Worm (Caenorhabditis elegans) whole organism, early embryonic: ENCODE measurements around the gene F12A10.9.

ENCODE experiments used
- B0310.2 ChIP-seq: sonication (generic microtip); optimal IDR thresholded peaks from 2 replicates; lab custom pipeline; 2016; ENCODE audit warnings: mild to moderate bottlenecking, missing genetic modification characterization, missing compliant biosample characterization
- F13C5.2 ChIP-seq: sonication (generic microtip); optimal IDR thresholded peaks from 2 replicates; lab custom pipeline; 2017; ENCODE audit warnings: mild to moderate bottlenecking, missing genetic modification characterization, inconsistent platforms, missing compliant biosample characterization
- aly-1 ChIP-seq: sonication (generic microtip); optimal IDR thresholded peaks from 2 replicates; lab custom pipeline; 2016; ENCODE audit warnings: missing genetic modification characterization, missing compliant biosample characterization
- ama-1 ChIP-seq: fragments of 150-350 bp; optimal IDR thresholded peaks from 2 replicates; lab custom pipeline; 2014
- ceh-13 ChIP-seq: fragments of 200-800 bp; sonication (Bioruptor generic); optimal IDR thresholded peaks from 2 replicates; lab custom pipeline; 2018; ENCODE audit warnings: mild to moderate bottlenecking, missing genetic modification characterization, missing compliant biosample characterization
- ceh-36 ChIP-seq: sonication (generic microtip); optimal IDR thresholded peaks from 2 replicates; lab custom pipeline; 2016; ENCODE audit warnings: missing genetic modification characterization, inconsistent platforms, missing compliant biosample characterization
- flt-1 ChIP-seq: fragments of 200-800 bp; sonication (Bioruptor generic); IDR thresholded peaks from 2 replicates; pipeline ENCODE4 v1.3.6; 2022; ENCODE audit warnings: missing genetic modification characterization, missing compliant biosample characterization
- hmbx-1 ChIP-seq: sonication (generic microtip); optimal IDR thresholded peaks from 2 replicates; lab custom pipeline; 2016; ENCODE audit warnings: mild to moderate bottlenecking, missing genetic modification characterization, missing compliant biosample characterization
- hmg-4 ChIP-seq: fragments of 200-800 bp; sonication (Bioruptor generic); optimal IDR thresholded peaks from 2 replicates; lab custom pipeline; 2018; ENCODE audit warnings: mild to moderate bottlenecking, missing genetic modification characterization, missing compliant biosample characterization
- hnd-1 ChIP-seq: sonication (generic microtip); optimal IDR thresholded peaks from 2 replicates; lab custom pipeline; 2016; ENCODE audit warnings: missing genetic modification characterization, missing compliant biosample characterization
- pes-1 ChIP-seq: fragments of 200-800 bp; sonication (Bioruptor generic); IDR thresholded peaks from 2 replicates; pipeline ENCODE4 v1.3.6; 2022; ENCODE audit warnings: missing genetic modification reagents, missing genetic modification characterization, missing compliant biosample characterization
- scrt-1 ChIP-seq: fragments of 200-800 bp; sonication (Bioruptor generic); IDR thresholded peaks from 2 replicates; pipeline ENCODE4 v1.3.6; 2022; ENCODE audit warnings: missing genetic modification characterization, missing compliant biosample characterization
- sea-1 ChIP-seq: fragments of 200-800 bp; sonication (Bioruptor generic); conservative IDR thresholded peaks from 2 replicates; pipeline ENCODE4 v1.3.6; 2022; ENCODE audit warnings: missing genetic modification characterization, missing compliant biosample characterization
- tbx-11 ChIP-seq: fragments of 200-800 bp; sonication (Bioruptor generic); IDR thresholded peaks from 2 replicates; pipeline ENCODE4 v1.3.6; 2022; ENCODE audit warnings: missing genetic modification characterization, missing compliant biosample characterization
- tbx-37 ChIP-seq: fragments of 200-800 bp; sonication (Bioruptor generic); conservative IDR thresholded peaks from 2 replicates; pipeline ENCODE4 v1.3.6; 2022; ENCODE audit warnings: missing genetic modification reagents, missing genetic modification characterization, missing compliant biosample characterization
- tra-4 ChIP-seq: sonication (generic microtip); optimal IDR thresholded peaks from 2 replicates; lab custom pipeline; 2017; ENCODE audit warnings: missing genetic modification characterization, missing compliant biosample characterization

Gene F12A10.9

ce11 chrII:5498156-5498739 lies at the start of gene F12A10.9, which contains the start of gene suex-1:
Gene F12A10.9 (plus strand): TSS chrII:5498689.
Gene suex-1 (minus strand): TSS chrII:5498256.
- TF ChIP-seq tbx-37 (GFP tag; lab: Robert Waterston, UW) = no peak
- TF ChIP-seq flt-1 (GFP tag; lab: Robert Waterston, UW) = no peak
- no peak for TF ChIP-seq hmg-4 (GFP tag; lab: Kevin White, UChicago)
- no peak for TF ChIP-seq tbx-11 (GFP tag; lab: Robert Waterston, UW)
- TF ChIP-seq hmbx-1 (tag; lab: Kevin White, UChicago) = no peak
- TF ChIP-seq ceh-13 (GFP tag; lab: Kevin White, UChicago) = no peak
- no peak for TF ChIP-seq ama-1
- no peak for TF ChIP-seq tra-4 (tag; lab: Kevin White, UChicago)
- no peak for TF ChIP-seq sea-1 (GFP tag; lab: Robert Waterston, UW)
- TF ChIP-seq scrt-1 (GFP tag; lab: Robert Waterston, UW) = no peak
- TF ChIP-seq pes-1 (GFP tag; lab: Robert Waterston, UW) = no peak
- no peak for TF ChIP-seq hnd-1
- no peak for TF ChIP-seq ceh-36
- TF ChIP-seq aly-1 (tag; lab: Kevin White, UChicago) = no peak
- no peak for TF ChIP-seq F13C5.2

DNA sequence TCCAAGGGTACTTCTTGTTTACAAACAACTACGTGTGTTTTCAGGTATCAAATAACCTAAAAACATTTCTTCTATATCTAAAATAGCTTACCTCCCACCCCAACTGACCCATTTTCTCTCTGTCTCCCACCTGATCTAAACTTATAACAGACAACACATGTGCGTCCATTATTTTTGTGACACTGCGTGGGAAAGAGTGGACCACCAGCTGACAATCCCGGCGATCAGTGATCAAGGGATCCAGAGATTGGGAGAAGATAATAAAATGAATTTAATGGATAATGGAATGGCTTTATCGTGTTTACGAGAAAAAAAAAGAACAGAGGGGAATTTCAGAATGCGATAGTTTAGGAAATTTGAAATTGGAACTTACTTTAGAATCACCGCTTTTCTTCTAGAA lies 49.3 kb upstream of the F12A10.9 start:
- TF ChIP-seq tbx-37 (GFP tag; lab: Robert Waterston, UW) (no peak), tbx-11 (GFP tag; lab: Robert Waterston, UW) (no peak), ceh-36 (no peak), sea-1 (GFP tag; lab: Robert Waterston, UW) (no peak), F13C5.2 (no peak), hmbx-1 (tag; lab: Kevin White, UChicago) (no peak), scrt-1 (GFP tag; lab: Robert Waterston, UW) (no peak), pes-1 (GFP tag; lab: Robert Waterston, UW) (no peak), tra-4 (tag; lab: Kevin White, UChicago) (no peak), aly-1 (tag; lab: Kevin White, UChicago) (no peak), hmg-4 (GFP tag; lab: Kevin White, UChicago) (no peak), hnd-1 (no peak), B0310.2 (tag; lab: Kevin White, UChicago) (no peak), ama-1 (no peak)

DNA sequence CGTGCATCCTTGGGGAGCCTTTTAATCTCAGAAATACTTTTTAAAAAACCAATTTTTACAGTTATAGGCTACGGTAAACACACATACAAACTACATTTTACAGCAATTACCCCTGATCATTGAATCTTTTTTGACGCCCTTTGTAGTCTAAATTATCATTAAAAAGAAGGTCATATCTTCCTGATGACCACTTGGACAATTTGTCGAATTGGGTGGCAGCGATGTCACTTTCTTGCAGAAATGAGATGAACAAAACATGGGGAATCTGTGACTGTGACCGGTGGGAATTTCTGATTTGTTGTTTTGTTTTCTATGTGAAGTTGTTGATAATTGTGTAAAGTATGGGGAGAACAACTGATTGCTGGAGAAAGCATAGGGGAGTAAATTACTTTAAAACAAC lies 48.9 kb upstream of the F12A10.9 start:
- TF ChIP-seq ceh-36 = no peak
- TF ChIP-seq B0310.2 (tag; lab: Kevin White, UChicago) = no peak
- no peak for TF ChIP-seq hmg-4 (GFP tag; lab: Kevin White, UChicago)
- TF ChIP-seq tbx-11 (GFP tag; lab: Robert Waterston, UW) = no peak
- TF ChIP-seq pes-1 (GFP tag; lab: Robert Waterston, UW) = no peak
- no peak for TF ChIP-seq hmbx-1 (tag; lab: Kevin White, UChicago)

ce11 chrII:5451278-5451677 lies 47.2 kb upstream of the F12A10.9 start:
- TF ChIP-seq sea-1 (GFP tag; lab: Robert Waterston, UW) = no peak
- no peak for TF ChIP-seq ceh-13 (GFP tag; lab: Kevin White, UChicago)
- no peak for TF ChIP-seq ceh-36
- no peak for TF ChIP-seq tbx-37 (GFP tag; lab: Robert Waterston, UW)
- TF ChIP-seq tbx-11 (GFP tag; lab: Robert Waterston, UW) = no peak
- TF ChIP-seq flt-1 (GFP tag; lab: Robert Waterston, UW) = no peak
- TF ChIP-seq hmg-4 (GFP tag; lab: Kevin White, UChicago) = no peak

DNA sequence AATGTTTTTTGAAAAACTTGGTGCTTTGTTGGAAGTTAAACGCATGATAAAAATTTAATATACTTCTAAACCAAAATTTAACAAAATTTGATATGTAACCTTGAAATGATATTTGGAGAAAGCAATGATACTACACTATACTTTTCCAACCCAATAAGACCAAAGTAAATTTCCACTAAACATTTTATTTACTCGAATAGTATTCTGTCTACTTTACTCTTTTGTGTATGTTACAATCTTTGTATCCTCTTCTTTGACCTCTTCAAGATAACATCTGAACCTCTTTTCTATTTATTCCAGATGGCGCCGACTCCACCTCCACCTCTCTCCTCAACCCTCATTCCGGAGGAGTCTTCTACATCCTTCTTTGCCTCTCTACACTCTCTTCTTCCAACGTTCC lies 44.9 kb upstream of the F12A10.9 start, which contains the start of gene dhs-5:
dhs-5 (plus strand) TSS at position 301 of the 400 bp plus-strand sequence.
- no peak for TF ChIP-seq hmbx-1 (tag; lab: Kevin White, UChicago)
- TF ChIP-seq ceh-36 = no peak
- no peak for TF ChIP-seq B0310.2 (tag; lab: Kevin White, UChicago)
- TF ChIP-seq aly-1 (tag; lab: Kevin White, UChicago) = no peak
- no peak for TF ChIP-seq ceh-13 (GFP tag; lab: Kevin White, UChicago)

DNA sequence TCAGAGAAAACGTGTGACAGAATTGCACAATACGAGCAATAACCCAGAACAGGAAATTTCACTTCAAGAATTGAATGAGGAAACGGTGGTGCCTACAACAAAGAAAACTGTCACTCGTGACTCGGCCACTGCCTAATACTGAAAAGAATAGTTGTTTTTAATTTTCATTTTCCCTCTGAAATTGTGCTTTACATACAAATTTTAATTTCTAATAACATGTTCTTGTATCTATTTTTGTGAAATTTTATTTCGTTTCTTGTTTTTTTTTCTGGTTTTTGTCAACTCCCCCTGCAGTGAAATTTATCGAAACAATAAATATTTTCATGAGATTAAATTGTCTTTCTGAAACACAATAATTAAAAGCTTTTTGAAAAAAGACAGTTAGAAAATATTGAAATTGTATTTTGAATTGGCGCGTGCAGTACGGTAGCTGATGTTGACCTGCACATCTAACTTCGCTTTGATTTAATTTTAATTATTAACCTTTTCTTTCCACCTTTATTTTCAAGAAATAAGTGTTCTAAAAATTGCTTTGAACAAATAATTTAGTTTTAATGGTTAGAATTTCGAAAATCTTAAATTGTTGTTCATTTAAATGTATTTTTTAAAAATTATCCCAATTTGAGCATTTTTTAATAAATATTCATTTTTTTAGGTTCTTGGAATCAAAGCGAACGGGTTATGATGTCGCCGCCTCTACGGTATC lies 42.7 kb upstream of the F12A10.9 start, which contains the start of gene daz-1:
daz-1 (plus strand) TSS at position 656 of the 706 bp plus-strand sequence.
- TF ChIP-seq ceh-13 (GFP tag; lab: Kevin White, UChicago) = no peak
- no peak for TF ChIP-seq sea-1 (GFP tag; lab: Robert Waterston, UW)
- no peak for TF ChIP-seq F13C5.2
- no peak for TF ChIP-seq scrt-1 (GFP tag; lab: Robert Waterston, UW)
- TF ChIP-seq aly-1 (tag; lab: Kevin White, UChicago) = no peak
- no peak for TF ChIP-seq hnd-1

- TF ChIP-seq hnd-1 (no peak), hmg-4 (GFP tag; lab: Kevin White, UChicago) (no peak), ceh-13 (GFP tag; lab: Kevin White, UChicago) (no peak), aly-1 (tag; lab: Kevin White, UChicago) (no peak)
Observed at ce11 chrII:5458683-5459410, 39.6 kb upstream of the F12A10.9 start.
